Worm (Caenorhabditis elegans): ENCODE data around the gene H14E04.3.
A peak's percentile ranks its signal among the peaks of the same experiment; 100 is the strongest.

DNA sequence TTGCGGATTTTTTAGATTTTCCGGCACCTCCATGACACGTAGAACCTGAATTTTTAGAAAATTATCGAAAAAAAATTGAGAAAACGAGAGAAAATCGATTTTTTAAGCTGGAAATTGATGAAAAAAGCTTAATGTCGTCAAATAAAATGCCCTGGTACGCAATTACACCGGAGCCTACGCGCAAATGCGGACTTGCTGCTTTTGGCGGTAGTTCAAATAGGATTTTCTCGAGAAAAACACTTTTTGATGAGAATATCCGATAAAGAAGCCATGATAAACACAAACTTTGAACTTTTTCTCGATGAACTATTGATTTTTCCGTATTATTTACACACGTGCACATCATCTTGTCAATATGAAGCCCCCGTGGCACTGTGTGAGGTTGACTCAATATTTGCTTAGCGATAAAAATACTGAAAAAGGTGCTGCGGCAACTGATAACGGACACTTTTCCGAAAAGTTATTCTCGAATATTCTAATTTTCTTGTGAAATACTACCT is 31.8 kb upstream of the H14E04.3 start, which contains the start of the genes W04B5.5 and W04B5.3:
- TF ChIP-seq nhr-76 (tag; optimal IDR thresholded peaks at IDR 0.05) (no peak), nhr-11 (tag; optimal IDR thresholded peaks at IDR 0.05) (no peak), elt-2 (tag; optimal IDR thresholded peaks at IDR 0.05) (peak; percentile 86), ceh-82 (tag; optimal IDR thresholded peaks at IDR 0.05) (peak; percentile 3), fkh-10 (GFP tag; optimal IDR thresholded peaks at IDR 0.05) (no peak), unc-39 (tag; optimal IDR thresholded peaks at IDR 0.05) (no peak), fkh-2 (tag; optimal IDR thresholded peaks at IDR 0.05) (no peak), elt-3 (tag; optimal IDR thresholded peaks at IDR 0.05) (no peak), nhr-237 (tag; optimal IDR thresholded peaks at IDR 0.05) (no peak)

All from whole organism, L3 larva.